Worm (Caenorhabditis elegans): ENCODE results near the gene kin-33.

ce11 chrV:216847-217246, 17.6 kb downstream of the kin-33 start, which contains the start of gene srh-78:
- no peak for TF ChIP-seq gei-17 (GFP tag; optimal IDR thresholded peaks at IDR 0.05)
- no peak for TF ChIP-seq let-607 (tag; optimal IDR thresholded peaks at IDR 0.05)
- no peak for TF ChIP-seq atf-7 (tag; optimal IDR thresholded peaks at IDR 0.05)
- TF ChIP-seq ama-1 (optimal IDR thresholded peaks at IDR 0.05), result no peak
- no peak for TF ChIP-seq ama-1 (GFP tag; optimal IDR thresholded peaks at IDR 0.05)
- no peak for TF ChIP-seq ceh-91 (GFP tag; IDR thresholded peaks at IDR 0.05)
- TF ChIP-seq Y67H2A.10 (GFP tag; conservative IDR thresholded peaks at IDR 0.05), result no peak
- TF ChIP-seq lin-26 (GFP tag; IDR thresholded peaks at IDR 0.05), result no peak
- no peak for TF ChIP-seq T07F8.4 (tag; optimal IDR thresholded peaks at IDR 0.05)

All from whole organism, young adult.